Worm (Caenorhabditis elegans): ENCODE measurements around the gene ZK930.4.

The ZK930.4 gene

ce11 chrII:11893323-11893722 lies 13.0 kb upstream of the ZK930.4 start, which contains the start of gene ZK930.2:
TSS of gene ZK930.2 (minus strand) at chrII:11893423.
- TF ChIP-seq nhr-28 (tag; optimal IDR thresholded peaks at IDR 0.05) (no peak), nhr-12 (tag; optimal IDR thresholded peaks at IDR 0.05) (no peak), unc-62 (GFP tag; optimal IDR thresholded peaks at IDR 0.05) (no peak), ceh-43 (GFP tag; optimal IDR thresholded peaks at IDR 0.05) (no peak), nhr-237 (tag; optimal IDR thresholded peaks at IDR 0.05) (no peak), hlh-1 (tag; optimal IDR thresholded peaks at IDR 0.05) (no peak), mab-5 (tag; optimal IDR thresholded peaks at IDR 0.05) (no peak), lsy-2 (tag; optimal IDR thresholded peaks at IDR 0.05) (no peak), nhr-2 (tag; optimal IDR thresholded peaks at IDR 0.05) (no peak), sptf-1 (tag; optimal IDR thresholded peaks at IDR 0.05) (no peak), bed-3 (GFP tag; optimal IDR thresholded peaks at IDR 0.05) (no peak), sem-2 (GFP tag; optimal IDR thresholded peaks at IDR 0.05) (no peak), unc-120 (tag; optimal IDR thresholded peaks at IDR 0.05; ENCODE audit: poor library complexity, severe bottlenecking) (no peak), elt-1 (tag; optimal IDR thresholded peaks at IDR 0.05; ENCODE audit: borderline replicate concordance, insufficient read depth) (no peak), mls-2 (tag; optimal IDR thresholded peaks at IDR 0.05) (no peak)

- TF ChIP-seq ceh-39 (tag; optimal IDR thresholded peaks at IDR 0.05) (no peak), nhr-2 (tag; optimal IDR thresholded peaks at IDR 0.05) (peak; percentile 10), blmp-1 (tag; optimal IDR thresholded peaks at IDR 0.05) (no peak), nhr-28 (tag; optimal IDR thresholded peaks at IDR 0.05) (no peak)
Observed at ce11 chrII:11899761-11900160, 6.6 kb upstream of the ZK930.4 start.

ce11 chrII:11901110-11901509 lies 5.2 kb upstream of the ZK930.4 start, which contains the start of gene vab-23:
TSS of gene vab-23 (minus strand) at chrII:11901210.
- no peak for TF ChIP-seq M03D4.4 (tag; optimal IDR thresholded peaks at IDR 0.05)
- TF ChIP-seq nhr-12 (tag; optimal IDR thresholded peaks at IDR 0.05) = no peak
- no peak for TF ChIP-seq sem-2 (GFP tag; optimal IDR thresholded peaks at IDR 0.05)
- TF ChIP-seq tbx-8 (GFP tag; optimal IDR thresholded peaks at IDR 0.05) = no peak
- TF ChIP-seq ztf-11 (tag; optimal IDR thresholded peaks at IDR 0.05) = no peak
- no peak for TF ChIP-seq ceh-39 (tag; optimal IDR thresholded peaks at IDR 0.05)
- no peak for TF ChIP-seq hlh-1 (tag; optimal IDR thresholded peaks at IDR 0.05)
- no peak for TF ChIP-seq ham-2 (GFP tag; optimal IDR thresholded peaks at IDR 0.05)
- no peak for TF ChIP-seq unc-39 (tag; optimal IDR thresholded peaks at IDR 0.05)
- TF ChIP-seq cnd-1 (tag; optimal IDR thresholded peaks at IDR 0.05) = no peak
- TF ChIP-seq nhr-237 (tag; optimal IDR thresholded peaks at IDR 0.05) = no peak

- TF ChIP-seq nhr-12 (tag; optimal IDR thresholded peaks at IDR 0.05) (no peak), nhr-2 (tag; optimal IDR thresholded peaks at IDR 0.05) (peak; percentile 79), mab-5 (tag; optimal IDR thresholded peaks at IDR 0.05) (no peak), lin-13 (tag; optimal IDR thresholded peaks at IDR 0.05) (no peak), unc-120 (tag; optimal IDR thresholded peaks at IDR 0.05; ENCODE audit: poor library complexity, severe bottlenecking) (peak; percentile 15), bed-3 (GFP tag; optimal IDR thresholded peaks at IDR 0.05) (no peak), flh-1 (GFP tag; optimal IDR thresholded peaks at IDR 0.05) (no peak), snpc-4 (tag; optimal IDR thresholded peaks at IDR 0.05) (no peak), ceh-83 (GFP tag; optimal IDR thresholded peaks at IDR 0.05) (no peak), unc-62 (GFP tag; optimal IDR thresholded peaks at IDR 0.05) (peak; percentile 96), blmp-1 (tag; optimal IDR thresholded peaks at IDR 0.05) (no peak), lsy-2 (tag; optimal IDR thresholded peaks at IDR 0.05) (no peak), mep-1 (tag; optimal IDR thresholded peaks at IDR 0.05) (no peak), sem-2 (GFP tag; optimal IDR thresholded peaks at IDR 0.05) (no peak), zip-8 (tag; optimal IDR thresholded peaks at IDR 0.05) (no peak), unc-39 (tag; optimal IDR thresholded peaks at IDR 0.05) (no peak), nhr-237 (tag; optimal IDR thresholded peaks at IDR 0.05) (no peak), tbx-8 (GFP tag; optimal IDR thresholded peaks at IDR 0.05) (no peak), lin-32 (GFP tag; optimal IDR thresholded peaks at IDR 0.05) (no peak), M03D4.4 (tag; optimal IDR thresholded peaks at IDR 0.05) (no peak), ztf-11 (tag; optimal IDR thresholded peaks at IDR 0.05) (no peak), ceh-43 (GFP tag; optimal IDR thresholded peaks at IDR 0.05) (no peak), elt-1 (tag; optimal IDR thresholded peaks at IDR 0.05; ENCODE audit: borderline replicate concordance, insufficient read depth) (no peak)
Observed at ce11 chrII:11902203-11902602, 4.1 kb upstream of the ZK930.4 start.

ce11 chrII:11905023-11905422 lies 1.3 kb upstream of the ZK930.4 start:
- TF ChIP-seq cnd-1 (tag; optimal IDR thresholded peaks at IDR 0.05) (peak; percentile 53), unc-39 (tag; optimal IDR thresholded peaks at IDR 0.05) (no peak)

All from whole organism, mixed stage, embryonic.